Fruit fly (Drosophila melanogaster): ENCODE results near the gene Amnionless.
A peak's percentile ranks its signal among the peaks of the same experiment; 100 is the strongest.

Amnionless gene

dm6 chr2L:249048-249825, 39.7 kb downstream of the Amnionless start (continued):
- TF ChIP-seq Hr78 (GFP tag; optimal IDR thresholded peaks at IDR 0.05): no peak
- no peak for TF ChIP-seq dysf (GFP tag; IDR thresholded peaks at IDR 0.05)
- TF ChIP-seq Xbp1 (GFP tag; optimal IDR thresholded peaks at IDR 0.05): peak; percentile 47
- TF ChIP-seq sr (GFP tag; IDR thresholded peaks at IDR 0.05): no peak
- no peak for TF ChIP-seq lbe (GFP tag; optimal IDR thresholded peaks at IDR 0.05)
- TF ChIP-seq CG11723 (GFP tag; optimal IDR thresholded peaks at IDR 0.05): no peak
- peak; percentile 11 for TF ChIP-seq zf30C (GFP tag; optimal IDR thresholded peaks at IDR 0.05)
- no peak for TF ChIP-seq CG12942 (GFP tag; optimal IDR thresholded peaks at IDR 0.05)
- TF ChIP-seq CG10979 (tag; optimal IDR thresholded peaks at IDR 0.05): peak; percentile 15
- TF ChIP-seq hth (optimal IDR thresholded peaks at IDR 0.05): no peak
- TF ChIP-seq CG8478 (optimal IDR thresholded peaks at IDR 0.05): peak; percentile 20
- TF ChIP-seq bbx (GFP tag; IDR thresholded peaks at IDR 0.05; ENCODE audit: partially characterized antibody): peak; percentile 10; the same call in 1 of the 2 replicates
- peak; percentile 6 for TF ChIP-seq CG12391 (tag; optimal IDR thresholded peaks at IDR 0.05)
- no peak for TF ChIP-seq maf-S (GFP tag; optimal IDR thresholded peaks at IDR 0.05)
- no peak for TF ChIP-seq Dek (tag; optimal IDR thresholded peaks at IDR 0.05)
- no peak for TF ChIP-seq GATAe (GFP tag; conservative IDR thresholded peaks at IDR 0.05)
- TF ChIP-seq CG12744 (GFP tag; optimal IDR thresholded peaks at IDR 0.05): no peak
- TF ChIP-seq HLH3B (GFP tag; IDR thresholded peaks at IDR 0.05): no peak
- TF ChIP-seq BtbVII (GFP tag; optimal IDR thresholded peaks at IDR 0.05): no peak
- TF ChIP-seq Dip2 (GFP tag; IDR thresholded peaks at IDR 0.05): no peak
- TF ChIP-seq Fer3 (tag; optimal IDR thresholded peaks at IDR 0.05): no peak
- no peak for TF ChIP-seq CG12659 (GFP tag; optimal IDR thresholded peaks at IDR 0.05)
- TF ChIP-seq CG9876 (GFP tag; optimal IDR thresholded peaks at IDR 0.05): no peak
- no peak for TF ChIP-seq knrl (GFP tag; IDR thresholded peaks at IDR 0.05; ENCODE audit: partially characterized antibody)
- TF ChIP-seq CG17385 (GFP tag; optimal IDR thresholded peaks at IDR 0.05): peak; percentile 97
- no peak for TF ChIP-seq Hr3 (GFP tag; optimal IDR thresholded peaks at IDR 0.05)
- peak; percentile 54; the same call in 3 of the 4 replicates for TF ChIP-seq Dll (GFP tag; IDR thresholded peaks at IDR 0.05; ENCODE audit: partially characterized antibody)
- TF ChIP-seq Xrp1 (GFP tag; IDR thresholded peaks at IDR 0.05): peak; percentile 32; the same call in 1 of the 2 replicates
- TF ChIP-seq chm (GFP tag; IDR thresholded peaks at IDR 0.05): peak; percentile 50
- no peak for TF ChIP-seq CG9817 (tag; optimal IDR thresholded peaks at IDR 0.05)
- TF ChIP-seq CG7556 (GFP tag; optimal IDR thresholded peaks at IDR 0.05): peak; percentile 22
- no peak for TF ChIP-seq ro (GFP tag; IDR thresholded peaks at IDR 0.05)
- no peak for TF ChIP-seq Abd-B (GFP tag; optimal IDR thresholded peaks at IDR 0.05)
- TF ChIP-seq ash1 (GFP tag; optimal IDR thresholded peaks at IDR 0.05): no peak
- peak in 1 of 3 experiments; percentile 15 for TF ChIP-seq Stat92E (GFP tag; optimal IDR thresholded peaks at IDR 0.05)
- TF ChIP-seq CG10366 (GFP tag; IDR thresholded peaks at IDR 0.05): no peak; the same call in 1 of the 2 replicates
- no peak for TF ChIP-seq Atf-2 (GFP tag; optimal IDR thresholded peaks at IDR 0.05)
- no peak for TF ChIP-seq hkb (optimal IDR thresholded peaks at IDR 0.05)
- no peak for TF ChIP-seq hkb (GFP tag; IDR thresholded peaks at IDR 0.05)
- no peak for TF ChIP-seq CG14050 (GFP tag; IDR thresholded peaks at IDR 0.05)
- TF ChIP-seq hb (GFP tag; IDR thresholded peaks at IDR 0.05; ENCODE audit: partially characterized antibody): no peak
- peak; percentile 84 for TF ChIP-seq cwo (GFP tag; optimal IDR thresholded peaks at IDR 0.05)
- TF ChIP-seq ase (GFP tag; IDR thresholded peaks at IDR 0.05): no peak
- TF ChIP-seq amos (GFP tag; IDR thresholded peaks at IDR 0.05; ENCODE audit: partially characterized antibody): no peak
- TF ChIP-seq CG8281 (tag; optimal IDR thresholded peaks at IDR 0.05): peak; percentile 93
- TF ChIP-seq CHES-1-like (GFP tag; optimal IDR thresholded peaks at IDR 0.05): peak; percentile 26
- no peak for TF ChIP-seq cato (GFP tag; optimal IDR thresholded peaks at IDR 0.05; ENCODE audit: borderline replicate concordance)
- TF ChIP-seq CG1647 (GFP tag; optimal IDR thresholded peaks at IDR 0.05): no peak
- TF ChIP-seq ftz-f1 (GFP tag; optimal IDR thresholded peaks at IDR 0.05): no peak
